Fruit fly (Drosophila melanogaster) whole organism, embryonic: ENCODE measurements around the gene TbCMF46.

ENCODE experiments used
- CG12071 ChIP-seq: fragments of 200-800 bp; sonication (Bioruptor generic); optimal IDR thresholded peaks from 3 replicates; lab custom pipeline; 2018; ENCODE audit warnings: missing biosample characterization, mild to moderate bottlenecking, missing genetic modification characterization
- CG12219 ChIP-seq: fragments of 200-800 bp; sonication (Bioruptor generic); optimal IDR thresholded peaks from 3 replicates; lab custom pipeline; 2018; ENCODE audit warnings: missing biosample characterization, mild to moderate bottlenecking, missing genetic modification characterization
- CG12391 ChIP-seq: fragments of 200-800 bp; sonication (Bioruptor generic); optimal IDR thresholded peaks from 3 replicates; lab custom pipeline; 2018; ENCODE audit warnings: missing biosample characterization, mild to moderate bottlenecking, missing genetic modification characterization, moderate library complexity
- CG12769 ChIP-seq: fragments of 200-800 bp; sonication (Bioruptor generic); optimal IDR thresholded peaks from 2 replicates; lab custom pipeline; 2019; ENCODE audit warnings: missing biosample characterization, mild to moderate bottlenecking, missing genetic modification characterization, moderate library complexity
- CG14050 ChIP-seq: fragments of 200-800 bp; sonication (Bioruptor generic); IDR thresholded peaks from 3 replicates; pipeline ENCODE4 v1.3.6; 2022; ENCODE audit warnings: missing biosample characterization, missing genetic modification characterization
- CG14710 ChIP-seq: fragments of 200-800 bp; sonication (Bioruptor generic); optimal IDR thresholded peaks from 3 replicates; lab custom pipeline; 2019; ENCODE audit warnings: missing biosample characterization, mild to moderate bottlenecking, missing genetic modification characterization, moderate library complexity
- CG15011 ChIP-seq: fragments of 200-800 bp; sonication (Bioruptor generic); optimal IDR thresholded peaks from 3 replicates; lab custom pipeline; 2018; ENCODE audit warnings: missing biosample characterization, mild to moderate bottlenecking, missing genetic modification characterization
- CG1529 ChIP-seq: fragments of 200-800 bp; sonication (Bioruptor generic); optimal IDR thresholded peaks from 3 replicates; lab custom pipeline; 2018; ENCODE audit warnings: missing biosample characterization, missing genetic modification characterization
- CG16815 ChIP-seq: fragments of 200-800 bp; sonication (Bioruptor generic); optimal IDR thresholded peaks from 3 replicates; lab custom pipeline; 2017; ENCODE audit warnings: missing biosample characterization, mild to moderate bottlenecking, missing genetic modification characterization
- CG17612 ChIP-seq: fragments of 200-800 bp; sonication (Bioruptor generic); IDR thresholded peaks from 2 replicates; pipeline ENCODE4 v1.3.6; 2022; ENCODE audit warnings: missing biosample characterization, missing genetic modification characterization
- CG18262 ChIP-seq: fragments of 200-800 bp; optimal IDR thresholded peaks from 3 replicates; lab custom pipeline; 2019; ENCODE audit warnings: missing biosample characterization, mild to moderate bottlenecking, missing genetic modification characterization, moderate library complexity
- CG1832 ChIP-seq: fragments of 200-800 bp; sonication (Bioruptor generic); optimal IDR thresholded peaks from 2 replicates; lab custom pipeline; 2017; ENCODE audit warnings: missing biosample characterization, mild to moderate bottlenecking, missing genetic modification characterization, inconsistent platforms
- CG18476 ChIP-seq: fragments of 200-800 bp; sonication (Bioruptor generic); optimal IDR thresholded peaks from 2 replicates; lab custom pipeline; 2016; ENCODE audit warnings: missing biosample characterization, mild to moderate bottlenecking, missing genetic modification characterization
- CG18599 ChIP-seq: fragments of 200-800 bp; sonication (Bioruptor generic); optimal IDR thresholded peaks from 3 replicates; lab custom pipeline; 2017; ENCODE audit warnings: missing biosample characterization, missing genetic modification characterization, mild to moderate bottlenecking, moderate library complexity, missing genetic modification reagents
- CG18764 ChIP-seq: fragments of 200-800 bp; sonication (Bioruptor generic); optimal IDR thresholded peaks from 3 replicates; lab custom pipeline; 2016; ENCODE audit warnings: missing biosample characterization, missing genetic modification characterization
- CG31224 ChIP-seq: fragments of 200-800 bp; sonication (Bioruptor generic); IDR thresholded peaks from 2 replicates; pipeline ENCODE4 v1.3.6; 2022; ENCODE audit warnings: missing biosample characterization, missing genetic modification characterization
- CG31365 ChIP-seq: fragments of 200-800 bp; sonication (Bioruptor generic); optimal IDR thresholded peaks from 2 replicates; lab custom pipeline; 2018; ENCODE audit warnings: missing biosample characterization, mild to moderate bottlenecking, missing genetic modification characterization
- CG32772 ChIP-seq: fragments of 200-800 bp; sonication (Bioruptor generic); IDR thresholded peaks from 2 replicates; pipeline ENCODE4 v1.3.6; 2022; ENCODE audit warnings: missing biosample characterization, missing genetic modification characterization
- CG34224 ChIP-seq: fragments of 200-800 bp; sonication (Bioruptor generic); IDR thresholded peaks from 3 replicates; pipeline ENCODE4 v1.3.6; 2022; ENCODE audit warnings: missing biosample characterization, missing genetic modification characterization; ENCODE audit not compliant: partially characterized antibody
- CG4424 ChIP-seq: fragments of 200-800 bp; sonication (Bioruptor generic); optimal IDR thresholded peaks from 3 replicates; lab custom pipeline; 2016; ENCODE audit warnings: missing biosample characterization, missing genetic modification characterization
- CG6765 ChIP-seq: fragments of 200-800 bp; sonication (Bioruptor generic); optimal IDR thresholded peaks from 3 replicates; lab custom pipeline; 2017; ENCODE audit warnings: missing biosample characterization, mild to moderate bottlenecking, missing genetic modification characterization
- CG8281 ChIP-seq: fragments of 200-800 bp; sonication (Bioruptor generic); optimal IDR thresholded peaks from 2 replicates; lab custom pipeline; 2018; ENCODE audit warnings: missing biosample characterization, mild to moderate bottlenecking, missing genetic modification characterization, moderate library complexity
- CG9437 ChIP-seq: fragments of 200-800 bp; sonication (Bioruptor generic); optimal IDR thresholded peaks from 2 replicates; lab custom pipeline; 2018; ENCODE audit warnings: missing biosample characterization, mild to moderate bottlenecking, missing genetic modification characterization
- CG9727 ChIP-seq: fragments of 200-800 bp; sonication (Bioruptor generic); optimal IDR thresholded peaks from 3 replicates; lab custom pipeline; 2017; ENCODE audit warnings: missing biosample characterization, mild to moderate bottlenecking, missing genetic modification characterization
- CG9817 ChIP-seq: fragments of 200-800 bp; sonication (Bioruptor generic); optimal IDR thresholded peaks from 2 replicates; lab custom pipeline; 2018; ENCODE audit warnings: missing biosample characterization, mild to moderate bottlenecking, missing genetic modification characterization, moderate library complexity
- CrebB ChIP-seq: fragments of 200-800 bp; sonication (Bioruptor generic); optimal IDR thresholded peaks from 3 replicates; lab custom pipeline; 2018; ENCODE audit warnings: missing biosample characterization, mild to moderate bottlenecking, missing genetic modification characterization
- Dip3 ChIP-seq: fragments of 200-800 bp; sonication (Bioruptor generic); optimal IDR thresholded peaks from 3 replicates; lab custom pipeline; 2016; ENCODE audit warnings: missing biosample characterization, missing genetic modification characterization
- Dll ChIP-seq: fragments of 200-800 bp; sonication (Bioruptor generic); IDR thresholded peaks from 4 replicates; pipeline ENCODE4 v1.3.6; 2022; ENCODE audit warnings: missing biosample characterization, missing genetic modification characterization; ENCODE audit not compliant: partially characterized antibody
- HLH3B ChIP-seq: fragments of 200-800 bp; sonication (Bioruptor generic); IDR thresholded peaks from 2 replicates; pipeline ENCODE4 v1.3.6; 2022; ENCODE audit warnings: missing biosample characterization, missing genetic modification characterization
- Hand ChIP-seq: fragments of 200-800 bp; sonication (Bioruptor generic); optimal IDR thresholded peaks from 2 replicates; lab custom pipeline; 2017; ENCODE audit warnings: mild to moderate bottlenecking, missing biosample characterization, missing genetic modification reagents, missing genetic modification characterization
- Sry-δ ChIP-seq: fragments of 200-800 bp; sonication (Bioruptor generic); optimal IDR thresholded peaks from 2 replicates; lab custom pipeline; 2016; ENCODE audit warnings: missing biosample characterization, missing genetic modification characterization
- crc ChIP-seq: fragments of 200-800 bp; sonication (Bioruptor generic); optimal IDR thresholded peaks from 2 replicates; lab custom pipeline; 2016; ENCODE audit warnings: missing biosample characterization, missing genetic modification characterization
- esg ChIP-seq: fragments of 200-800 bp; sonication (Bioruptor generic); conservative IDR thresholded peaks from 2 replicates; pipeline ENCODE4 v1.3.6; 2022; ENCODE audit warnings: missing biosample characterization, missing genetic modification characterization
- eve ChIP-seq, 2 experiments: fragments of >200 bp; optimal IDR thresholded peaks; 2 replicates each; lab custom pipeline; 2017; ENCODE audit warnings: missing biosample characterization in 2 of 2, missing genetic modification characterization in 2 of 2
- gce ChIP-seq: fragments of 200-800 bp; sonication (Bioruptor generic); IDR thresholded peaks from 3 replicates; pipeline ENCODE4 v1.3.6; 2022; ENCODE audit warnings: missing biosample characterization, missing genetic modification characterization
- gem ChIP-seq: fragments of 200-800 bp; sonication (Bioruptor generic); optimal IDR thresholded peaks from 2 replicates; lab custom pipeline; 2019; ENCODE audit warnings: missing biosample characterization, mild to moderate bottlenecking, missing genetic modification characterization, moderate library complexity
- grn ChIP-seq: fragments of 200-800 bp; sonication (Bioruptor generic); optimal IDR thresholded peaks from 3 replicates; lab custom pipeline; 2017; ENCODE audit warnings: missing biosample characterization, missing genetic modification characterization
- gsb ChIP-seq: fragments of 200-800 bp; sonication (Bioruptor generic); IDR thresholded peaks from 2 replicates; pipeline ENCODE4 v1.3.6; 2022; ENCODE audit warnings: missing biosample characterization, missing genetic modification characterization
- gsb-n ChIP-seq: fragments of 200-800 bp; sonication (Bioruptor generic); optimal IDR thresholded peaks from 3 replicates; lab custom pipeline; 2018; ENCODE audit warnings: missing biosample characterization, mild to moderate bottlenecking, missing genetic modification characterization
- nerfin-2 ChIP-seq: fragments of 200-800 bp; sonication (Bioruptor generic); IDR thresholded peaks from 2 replicates; pipeline ENCODE4 v1.3.6; 2022; ENCODE audit warnings: missing biosample characterization, missing genetic modification characterization; ENCODE audit not compliant: partially characterized antibody
- onecut ChIP-seq: fragments of 200-800 bp; sonication (Bioruptor generic); IDR thresholded peaks from 2 replicates; pipeline ENCODE4 v1.3.6; 2022; ENCODE audit warnings: missing biosample characterization, missing genetic modification characterization
- prd ChIP-seq, 3 experiments: fragments of >200 bp in 2 of 3; fragments of 200-800 bp in 1 of 3; sonication (Bioruptor generic) in 1 of 3; optimal IDR thresholded peaks in 2 of 3; IDR thresholded peaks in 1 of 3; 2 replicates in 2 of 3; 3 replicates in 1 of 3; pipeline versions ENCODE4 v1.3.6 to Lab custom; 2017 to 2022; ENCODE audit warnings: missing biosample characterization in 1 of 3, missing genetic modification characterization in 1 of 3
- repo ChIP-seq: fragments of 200-800 bp; sonication (Bioruptor generic); optimal IDR thresholded peaks from 2 replicates; lab custom pipeline; 2016; ENCODE audit warnings: missing biosample characterization, missing genetic modification characterization
- rib ChIP-seq: fragments of 200-800 bp; sonication (Bioruptor generic); IDR thresholded peaks from 2 replicates; pipeline ENCODE4 v1.3.6; 2022; ENCODE audit warnings: missing biosample characterization, missing genetic modification characterization
- schlank ChIP-seq: fragments of 200-800 bp; sonication (Bioruptor generic); optimal IDR thresholded peaks from 2 replicates; lab custom pipeline; 2018; ENCODE audit warnings: missing biosample characterization, mild to moderate bottlenecking, missing genetic modification characterization
- scrt ChIP-seq: fragments of 200-800 bp; sonication (Bioruptor generic); optimal IDR thresholded peaks from 2 replicates; lab custom pipeline; 2018; ENCODE audit warnings: missing biosample characterization, mild to moderate bottlenecking, missing genetic modification characterization, moderate library complexity
- sd ChIP-seq: fragments of 200-800 bp; sonication (Bioruptor generic); optimal IDR thresholded peaks from 3 replicates; lab custom pipeline; 2018; ENCODE audit warnings: missing biosample characterization, mild to moderate bottlenecking, missing genetic modification characterization, moderate library complexity
- usp ChIP-seq: fragments of >200 bp; optimal IDR thresholded peaks from 2 replicates; lab custom pipeline; 2017; ENCODE audit warnings: missing biosample characterization, missing genetic modification characterization
- wdn ChIP-seq: fragments of 200-800 bp; sonication (Bioruptor generic); IDR thresholded peaks from 2 replicates; pipeline ENCODE4 v1.3.6; 2022; ENCODE audit warnings: missing biosample characterization, missing genetic modification characterization
- z ChIP-seq: fragments of 200-800 bp; sonication (Bioruptor generic); IDR thresholded peaks from 3 replicates; pipeline ENCODE4 v1.3.6; 2022; ENCODE audit warnings: missing biosample characterization, missing genetic modification characterization

TbCMF46 gene

DNA sequence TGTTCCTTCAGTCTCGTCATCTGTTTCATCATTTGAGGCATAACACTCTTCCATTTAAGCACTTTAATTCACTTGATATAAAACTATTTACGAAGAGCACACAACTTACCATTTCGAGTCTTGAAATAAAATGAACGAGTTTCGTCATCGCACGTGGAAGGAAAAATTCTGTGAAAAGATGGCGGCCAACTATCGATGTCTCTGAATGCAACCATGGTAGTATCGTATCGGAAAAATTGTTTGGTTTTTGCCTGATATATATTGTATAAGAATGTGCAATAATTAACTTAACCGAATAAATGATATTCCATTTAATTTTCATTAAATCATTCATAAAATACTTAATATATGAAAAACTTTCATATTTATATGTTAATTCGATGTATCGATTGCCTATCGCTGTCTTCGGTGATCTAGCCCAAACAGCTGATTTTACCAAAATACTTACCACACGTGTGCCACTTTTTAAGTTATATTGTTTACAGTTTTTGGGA, 29.7 kb downstream of the TbCMF46 start, which contains the start of gene Bka (continued):
- TF ChIP-seq gsb (GFP tag; lab: Robert Waterston, UW): no peak
- TF ChIP-seq nerfin-2 (GFP tag; lab: Robert Waterston, UW): peak; percentile 94
- TF ChIP-seq CG12769 (tag; lab: Kevin White, UChicago): peak; percentile 55
- TF ChIP-seq HLH3B (GFP tag; lab: Robert Waterston, UW): no peak
- peak; percentile 17; the same call in 1 of the 2 replicates for TF ChIP-seq wdn
- TF ChIP-seq rib: no peak
- TF ChIP-seq CG14710 (tag; lab: Kevin White, UChicago): peak; percentile 91
- peak; percentile 30 for TF ChIP-seq CG9817 (tag; lab: Kevin White, UChicago)
- peak; percentile 66 for TF ChIP-seq gsb-n (tag; lab: Kevin White, UChicago)
- TF ChIP-seq CG34224 (GFP tag; lab: Robert Waterston, UW): peak; percentile 99
- TF ChIP-seq schlank (tag; lab: Kevin White, UChicago): peak; percentile 20
- TF ChIP-seq CG1832: no peak
- peak; percentile 49 for TF ChIP-seq gem (tag; lab: Kevin White, UChicago)
- TF ChIP-seq CG16815 (GFP tag; lab: Kevin White, UChicago): no peak
- no peak for TF ChIP-seq CG18764 (GFP tag; lab: Kevin White, UChicago)
- no peak for TF ChIP-seq prd (optimal IDR thresholded peaks at IDR 0.05; lab: Kevin White, UChicago)
- no peak for TF ChIP-seq prd (GFP tag; IDR thresholded peaks at IDR 0.05; lab: Robert Waterston, UW)
- TF ChIP-seq esg (GFP tag; lab: Robert Waterston, UW): no peak
- no peak for TF ChIP-seq gce
- peak; percentile 78 for TF ChIP-seq CG12391 (tag; lab: Kevin White, UChicago)
- TF ChIP-seq CG31365 (tag; lab: Kevin White, UChicago): no peak
- no peak for TF ChIP-seq z (GFP tag; lab: Robert Waterston, UW)
- peak; percentile 65 for TF ChIP-seq CG15011 (GFP tag; lab: Kevin White, UChicago)
- peak; percentile 56 for TF ChIP-seq Hand
- TF ChIP-seq CG4424 (GFP tag; lab: Kevin White, UChicago): peak; percentile 31
- peak; percentile 26 for TF ChIP-seq CG1529 (GFP tag; lab: Kevin White, UChicago)
- TF ChIP-seq CrebB (tag; lab: Kevin White, UChicago): peak; percentile 79
- peak; percentile 34; the same call in 1 of the 2 replicates for TF ChIP-seq onecut
- TF ChIP-seq Dll (GFP tag; lab: Robert Waterston, UW): peak; percentile 100
- TF ChIP-seq scrt (GFP tag; lab: Kevin White, UChicago): peak; percentile 50
- no peak for TF ChIP-seq eve (GFP tag; optimal IDR thresholded peaks at IDR 0.05; lab: Kevin White, UChicago)
- no peak for TF ChIP-seq grn
- peak; percentile 63 for TF ChIP-seq CG18599 (GFP tag; lab: Kevin White, UChicago)
- TF ChIP-seq CG18262 (tag; lab: Kevin White, UChicago): peak; percentile 69
- TF ChIP-seq sd (tag; lab: Kevin White, UChicago): peak; percentile 88
- peak; percentile 77 for TF ChIP-seq CG9727 (GFP tag; lab: Kevin White, UChicago)
- peak; percentile 79 for TF ChIP-seq Sry-δ (GFP tag; lab: Kevin White, UChicago)
- no peak for TF ChIP-seq CG17612 (GFP tag; lab: Robert Waterston, UW)
- 0 out of 2 replicates have a peak, but pooled peaks have one; percentile 9 for TF ChIP-seq CG31224 (GFP tag; lab: Robert Waterston, UW)
- TF ChIP-seq CG14050 (GFP tag; lab: Robert Waterston, UW): no peak
- no peak for TF ChIP-seq crc (GFP tag; lab: Kevin White, UChicago)
- TF ChIP-seq CG9437 (GFP tag; lab: Kevin White, UChicago): peak; percentile 63
- peak; percentile 20 for TF ChIP-seq CG18476 (GFP tag; lab: Kevin White, UChicago)
- TF ChIP-seq CG6765 (GFP tag; lab: Kevin White, UChicago): peak; percentile 57
- TF ChIP-seq repo (GFP tag; lab: Kevin White, UChicago): no peak
- no peak for TF ChIP-seq Dip3 (GFP tag; lab: Kevin White, UChicago)
- no peak for TF ChIP-seq CG8281 (tag; lab: Kevin White, UChicago)
- no peak for TF ChIP-seq CG32772 (GFP tag; lab: Robert Waterston, UW)
- no peak for TF ChIP-seq usp (GFP tag; lab: Kevin White, UChicago)
- TF ChIP-seq CG12071 (GFP tag; lab: Kevin White, UChicago): no peak
- peak; percentile 6 for TF ChIP-seq CG12219 (GFP tag; lab: Kevin White, UChicago)
